Fruit fly (Drosophila melanogaster) whole organism, larva: ENCODE measurements around the gene CG15877.

Source experiments
- noc ChIP-seq: fragments of 200-800 bp; sonication (Bioruptor generic); optimal IDR thresholded peaks from 3 replicates; lab custom pipeline; 2019; ENCODE audit warnings: missing biosample characterization, mild to moderate bottlenecking, missing genetic modification characterization, moderate library complexity

CG15877 gene

dm6 chr3L:2377114-2377783, at the start of gene CG15877, which contains the start of gene Svil:
Gene CG15877, minus strand, starts transcription at chr3L:2377556.
Gene Svil, plus strand, starts transcription at chr3L:2377655.
- TF ChIP-seq noc (tag; lab: Kevin White, UChicago), result no peak

- no peak for TF ChIP-seq noc (tag; lab: Kevin White, UChicago)
Measured at dm6 chr3L:2427151-2427550, 49.8 kb upstream of the CG15877 start.

- no peak for TF ChIP-seq noc (tag; lab: Kevin White, UChicago)
Measured at dm6 chr3L:2426407-2426951, 49.1 kb upstream of the CG15877 start.

- no peak for TF ChIP-seq noc (tag; lab: Kevin White, UChicago)
Measured at dm6 chr3L:2425687-2426086, 48.3 kb upstream of the CG15877 start.

dm6 chr3L:2424094-2424493, 46.7 kb upstream of the CG15877 start:
- TF ChIP-seq noc (tag; lab: Kevin White, UChicago), result no peak

dm6 chr3L:2423572-2423971, 46.2 kb upstream of the CG15877 start:
- TF ChIP-seq noc (tag; lab: Kevin White, UChicago), result no peak

dm6 chr3L:2422763-2423162, 45.4 kb upstream of the CG15877 start:
- no peak for TF ChIP-seq noc (tag; lab: Kevin White, UChicago)

- TF ChIP-seq noc (tag; lab: Kevin White, UChicago), result no peak
Measured at dm6 chr3L:2421138-2421537, 43.8 kb upstream of the CG15877 start.

dm6 chr3L:2418769-2419168, 41.4 kb upstream of the CG15877 start:
- peak; percentile 86 for TF ChIP-seq noc (tag; lab: Kevin White, UChicago)

dm6 chr3L:2417399-2418040, 40.2 kb upstream of the CG15877 start:
- TF ChIP-seq noc (tag; lab: Kevin White, UChicago), result peak; percentile 77

dm6 chr3L:2414876-2415275, 37.5 kb upstream of the CG15877 start:
- no peak for TF ChIP-seq noc (tag; lab: Kevin White, UChicago)

- peak; percentile 11 for TF ChIP-seq noc (tag; lab: Kevin White, UChicago)
Measured at dm6 chr3L:2411564-2412080, 34.3 kb upstream of the CG15877 start.

dm6 chr3L:2410869-2411268, 33.5 kb upstream of the CG15877 start:
- TF ChIP-seq noc (tag; lab: Kevin White, UChicago), result no peak

- TF ChIP-seq noc (tag; lab: Kevin White, UChicago), result no peak
Measured at dm6 chr3L:2409289-2409688, 31.9 kb upstream of the CG15877 start.

- no peak for TF ChIP-seq noc (tag; lab: Kevin White, UChicago)
Measured at dm6 chr3L:2407945-2408344, 30.6 kb upstream of the CG15877 start.

dm6 chr3L:2407271-2407670, 29.9 kb upstream of the CG15877 start:
- TF ChIP-seq noc (tag; lab: Kevin White, UChicago), result no peak

dm6 chr3L:2402206-2402605, 24.9 kb upstream of the CG15877 start:
- no peak for TF ChIP-seq noc (tag; lab: Kevin White, UChicago)
